Worm (Caenorhabditis elegans): ENCODE data around the gene B0252.1.
A peak's percentile ranks its signal among the peaks of the same experiment; 100 is the strongest.

DNA sequence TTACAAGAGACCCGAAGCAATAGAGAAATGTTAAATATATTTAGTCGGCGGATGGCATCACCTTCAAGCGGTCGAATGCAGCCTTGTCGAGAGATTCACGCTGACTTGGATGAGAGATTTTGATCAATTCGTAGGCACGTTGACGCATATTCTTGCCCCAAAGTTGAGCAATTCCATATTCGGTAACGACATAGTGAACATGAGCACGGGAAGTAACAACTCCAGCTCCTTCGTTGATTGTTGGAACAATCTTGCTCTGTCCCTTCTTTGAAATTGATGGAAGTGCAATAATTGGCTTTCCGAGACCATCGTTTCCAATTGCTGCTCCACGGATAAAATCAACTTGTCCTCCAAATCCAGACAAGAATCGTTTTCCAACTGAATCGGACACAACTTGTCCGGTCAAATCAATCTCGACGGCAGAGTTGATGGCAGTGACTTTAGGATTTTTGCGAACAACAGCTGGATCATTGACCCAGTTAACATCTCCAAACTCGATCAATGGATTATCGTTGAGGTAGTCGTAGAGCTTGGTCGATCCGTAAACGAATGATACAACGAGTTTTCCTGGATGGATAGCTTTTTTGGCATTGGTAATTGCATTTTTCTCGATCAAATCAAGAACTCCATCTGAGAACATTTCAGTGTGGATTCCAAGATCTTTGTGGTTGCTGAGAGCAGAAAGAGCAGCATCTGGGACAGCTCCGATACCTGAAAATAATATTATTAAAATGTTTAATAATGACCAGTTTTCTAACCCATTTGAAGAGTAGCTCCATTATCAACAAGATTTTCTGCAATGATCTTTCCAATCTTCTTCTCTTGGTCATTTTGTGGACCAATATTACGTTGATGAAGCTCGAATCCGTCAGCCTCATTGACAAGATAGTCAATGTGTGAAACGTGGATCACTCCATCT lies 30.6 kb upstream of the B0252.1 start:
- no peak for TF ChIP-seq nhr-237 (tag; optimal IDR thresholded peaks at IDR 0.05)
- no peak for TF ChIP-seq efl-1 (optimal IDR thresholded peaks at IDR 0.05)
- TF ChIP-seq efl-1 (GFP tag; optimal IDR thresholded peaks at IDR 0.05 in 1 of 2): peak in 1 of 2 experiments; percentile 90
- no peak for TF ChIP-seq unc-130 (tag; optimal IDR thresholded peaks at IDR 0.05)
